Worm (Caenorhabditis elegans) whole organism, young adult: Measurements from ENCODE around the gene str-4.
A peak's percentile ranks its signal among the peaks of the same experiment; 100 is the strongest.

Experiments used
- C17E4.6 ChIP-seq: fragments of 200-800 bp; sonication (Bioruptor generic); IDR thresholded peaks from 2 replicates; pipeline ENCODE4 v1.3.6; 2022; ENCODE audit warnings: missing genetic modification reagents, missing genetic modification characterization, missing compliant biosample characterization
- D2030.7 ChIP-seq: fragments of 200-800 bp; sonication (Bioruptor generic); IDR thresholded peaks from 2 replicates; pipeline ENCODE4 v1.3.6; 2022; ENCODE audit warnings: missing genetic modification reagents, missing genetic modification characterization, missing compliant biosample characterization
- F37B4.10 ChIP-seq: fragments of 200-800 bp; sonication (Bioruptor generic); IDR thresholded peaks from 2 replicates; pipeline ENCODE4 v1.3.6; 2022; ENCODE audit warnings: missing genetic modification characterization, missing compliant biosample characterization
- F39B2.1 ChIP-seq: fragments of 200-800 bp; sonication (Bioruptor generic); IDR thresholded peaks from 2 replicates; pipeline ENCODE4 v1.3.6; 2022; ENCODE audit warnings: missing genetic modification reagents, missing genetic modification characterization, missing compliant biosample characterization
- akir-1 ChIP-seq: fragments of 200-800 bp; sonication (Bioruptor generic); optimal IDR thresholded peaks from 2 replicates; lab custom pipeline; 2018; ENCODE audit warnings: mild to moderate bottlenecking, missing genetic modification characterization, moderate library complexity, missing compliant biosample characterization
- atf-7 ChIP-seq: sonication (generic microtip); optimal IDR thresholded peaks from 2 replicates; lab custom pipeline; 2017; ENCODE audit warnings: mild to moderate bottlenecking, missing genetic modification characterization, missing compliant biosample characterization
- attf-3 ChIP-seq: fragments of 200-800 bp; sonication (Bioruptor generic); conservative IDR thresholded peaks from 2 replicates; pipeline ENCODE4 v1.3.6; 2022; ENCODE audit warnings: missing genetic modification reagents, missing genetic modification characterization, missing compliant biosample characterization
- dox-1 ChIP-seq: fragments of 200-800 bp; sonication (Bioruptor generic); IDR thresholded peaks from 2 replicates; pipeline ENCODE4 v1.3.6; 2022; ENCODE audit warnings: missing genetic modification reagents, missing genetic modification characterization, missing compliant biosample characterization
- efl-1 ChIP-seq: fragments of 150-350 bp; optimal IDR thresholded peaks from 2 replicates; lab custom pipeline; 2014; ENCODE audit warnings: missing biosample characterization, missing genetic modification reagents, missing genetic modification characterization
- egrh-3 ChIP-seq: fragments of 200-800 bp; sonication (Bioruptor generic); IDR thresholded peaks from 2 replicates; pipeline ENCODE4 v1.3.6; 2022; ENCODE audit warnings: missing genetic modification reagents, missing genetic modification characterization, missing compliant biosample characterization
- hrde-1 ChIP-seq: sonication (generic microtip); optimal IDR thresholded peaks from 2 replicates; lab custom pipeline; 2016; ENCODE audit warnings: missing genetic modification characterization, mild to moderate bottlenecking, missing compliant biosample characterization, moderate library complexity, missing genotype, missing genetic modification reagents, borderline replicate concordance
- let-607 ChIP-seq, 2 experiments: fragments of 200-800 bp in 1 of 2; sonication (Bioruptor generic) in 1 of 2; sonication (generic microtip) in 1 of 2; optimal IDR thresholded peaks; 2 replicates each; lab custom pipeline; 2016 to 2018; ENCODE audit warnings: mild to moderate bottlenecking in 2 of 2, missing compliant biosample characterization in 2 of 2, missing genetic modification characterization in 2 of 2, moderate library complexity in 2 of 2, missing genotype in 1 of 2
- lin-26 ChIP-seq: fragments of 200-800 bp; sonication (Bioruptor generic); IDR thresholded peaks from 2 replicates; pipeline ENCODE4 v1.3.6; 2022; ENCODE audit warnings: missing genetic modification reagents, missing genetic modification characterization, missing compliant biosample characterization
- lin-35 ChIP-seq, 3 experiments: fragments of 150-350 bp in 2 of 3; sonication (generic microtip) in 1 of 3; optimal IDR thresholded peaks; 2 replicates each; lab custom pipeline; 2014 to 2018; ENCODE audit warnings: missing biosample characterization in 3 of 3, missing genetic modification characterization in 3 of 3, missing genetic modification reagents in 3 of 3
- lsy-27 ChIP-seq: sonication (generic microtip); optimal IDR thresholded peaks from 2 replicates; lab custom pipeline; 2017; ENCODE audit warnings: missing genetic modification characterization, mild to moderate bottlenecking, missing compliant biosample characterization, antibody characterized with exemption, missing genotype, borderline replicate concordance; ENCODE audit not compliant: insufficient read depth
- madf-10 ChIP-seq: sonication (generic microtip); optimal IDR thresholded peaks from 2 replicates; lab custom pipeline; 2016; ENCODE audit warnings: mild to moderate bottlenecking, missing genetic modification characterization, missing compliant biosample characterization
- mel-28 ChIP-seq: sonication (generic microtip); optimal IDR thresholded peaks from 2 replicates; lab custom pipeline; 2016; ENCODE audit warnings: borderline replicate concordance, mild to moderate bottlenecking, missing genetic modification characterization, missing compliant biosample characterization
- mes-4 ChIP-seq: sonication (generic microtip); optimal IDR thresholded peaks from 2 replicates; lab custom pipeline; 2016; ENCODE audit warnings: missing genotype, missing genetic modification characterization, missing compliant biosample characterization
- nhr-80 ChIP-seq: sonication (generic microtip); optimal IDR thresholded peaks from 2 replicates; lab custom pipeline; 2016; ENCODE audit warnings: missing genetic modification characterization, missing compliant biosample characterization
- snpc-1.1 ChIP-seq: sonication (generic microtip); optimal IDR thresholded peaks from 2 replicates; lab custom pipeline; 2017; ENCODE audit warnings: missing genetic modification characterization, mild to moderate bottlenecking, missing compliant biosample characterization, antibody characterized with exemption, moderate library complexity, missing genotype, missing genetic modification reagents; ENCODE audit not compliant: insufficient read depth
- sptf-2 ChIP-seq: fragments of 200-800 bp; sonication (Bioruptor generic); optimal IDR thresholded peaks from 2 replicates; lab custom pipeline; 2018; ENCODE audit warnings: mild to moderate bottlenecking, missing genetic modification characterization, missing compliant biosample characterization
- xnd-1 ChIP-seq: sonication (generic microtip); optimal IDR thresholded peaks from 2 replicates; lab custom pipeline; 2016; ENCODE audit warnings: missing genotype, missing genetic modification reagents, missing genetic modification characterization, missing compliant biosample characterization
- ztf-22 ChIP-seq: fragments of 200-800 bp; sonication (Bioruptor generic); optimal IDR thresholded peaks from 2 replicates; lab custom pipeline; 2018; ENCODE audit warnings: mild to moderate bottlenecking, missing genetic modification characterization, moderate library complexity, missing compliant biosample characterization
- ztf-25 ChIP-seq: fragments of 200-800 bp; sonication (Bioruptor generic); IDR thresholded peaks from 2 replicates; pipeline ENCODE4 v1.3.6; 2022; ENCODE audit warnings: missing genetic modification reagents, missing genetic modification characterization, missing compliant biosample characterization
- ztf-6 ChIP-seq: fragments of 200-800 bp; sonication (Bioruptor generic); IDR thresholded peaks from 2 replicates; pipeline ENCODE4 v1.3.6; 2022; ENCODE audit warnings: missing genetic modification reagents, missing genetic modification characterization, missing compliant biosample characterization

The str-4 gene

ce11 chrV:13327463-13327862 lies 12.1 kb downstream of the str-4 start, which contains the start of gene str-37:
str-37 (plus strand) TSS chrV:13327763.
- TF ChIP-seq D2030.7 (no peak), ztf-22 (GFP tag; lab: Kevin White, UChicago) (no peak), F39B2.1 (GFP tag; lab: Robert Waterston, UW) (no peak), mes-4 (tag; lab: Kevin White, UChicago) (no peak), snpc-1.1 (tag; lab: Kevin White, UChicago) (no peak), ztf-6 (GFP tag; lab: Robert Waterston, UW) (no peak), hrde-1 (tag; lab: Kevin White, UChicago) (no peak), C17E4.6 (GFP tag; lab: Robert Waterston, UW) (no peak), lin-35 (GFP tag; optimal IDR thresholded peaks at IDR 0.05; lab: Kevin White, UChicago) (no peak), lin-26 (GFP tag; lab: Robert Waterston, UW) (no peak), attf-3 (no peak), F37B4.10 (GFP tag; lab: Robert Waterston, UW) (no peak), akir-1 (GFP tag; lab: Kevin White, UChicago) (no peak), xnd-1 (tag; lab: Kevin White, UChicago) (no peak), mel-28 (tag; lab: Kevin White, UChicago) (no peak), lsy-27 (tag; lab: Kevin White, UChicago) (no peak)

ce11 chrV:13324933-13325760 lies 14.4 kb downstream of the str-4 start, which contains the start of gene C50B6.7:
C50B6.7 (minus strand) TSS chrV:13324983.
- no peak for TF ChIP-seq sptf-2 (GFP tag; lab: Kevin White, UChicago)
- peak; percentile 32 for TF ChIP-seq nhr-80 (tag; lab: Kevin White, UChicago)

- TF ChIP-seq atf-7 (tag; lab: Kevin White, UChicago) = no peak
These were observed 18.9 kb downstream of the str-4 start, which contains the start of gene srh-15 for ce11 chrV:13320676-13321075. srh-15 (plus strand) TSS chrV:13320976.

ce11 chrV:13317911-13318502 lies 21.5 kb downstream of the str-4 start, which contains the start of the genes col-161 and srh-18:
col-161 (minus strand) TSS chrV:13318011.
srh-18 (plus strand) TSS chrV:13318452.
- no peak for TF ChIP-seq let-607 (tag; optimal IDR thresholded peaks at IDR 0.05; lab: Kevin White, UChicago)
- TF ChIP-seq madf-10 = no peak
- no peak for TF ChIP-seq efl-1 (GFP tag; lab: Kevin White, UChicago)

ce11 chrV:13317247-13317646 lies 22.3 kb downstream of the str-4 start:
- TF ChIP-seq dox-1 (GFP tag; lab: Robert Waterston, UW) (0 out of 2 replicates have a peak, but pooled peaks have one; percentile 38), egrh-3 (GFP tag; lab: Robert Waterston, UW) (peak; percentile 93), ztf-25 (GFP tag; lab: Robert Waterston, UW) (0 out of 2 replicates have a peak, but pooled peaks have one; percentile 38), F37B4.10 (GFP tag; lab: Robert Waterston, UW) (0 out of 2 replicates have a peak, but pooled peaks have one; percentile 83)
